Worm (Caenorhabditis elegans) whole organism, L4/young adult: ENCODE results near the gene nhr-137.

Experiments
- W03F9.2 ChIP-seq: fragments of 150-350 bp; optimal IDR thresholded peaks from 2 replicates; lab custom pipeline; 2014; ENCODE audit warnings: missing biosample characterization, missing genetic modification characterization
- dao-5 ChIP-seq: sonication (generic microtip); optimal IDR thresholded peaks from 2 replicates; lab custom pipeline; 2016; ENCODE audit warnings: missing genotype, missing genetic modification characterization, moderate library complexity, missing compliant biosample characterization
- him-1 ChIP-seq: sonication (generic microtip); optimal IDR thresholded peaks from 2 replicates; lab custom pipeline; 2016; ENCODE audit warnings: missing genotype, missing genetic modification reagents, missing genetic modification characterization, missing compliant biosample characterization

- TF ChIP-seq dao-5 (tag; lab: Kevin White, UChicago) (no peak), W03F9.2 (tag; lab: Kevin White, UChicago) (no peak), him-1 (tag; lab: Kevin White, UChicago) (no peak)
Observed at ce11 chrX:6688953-6689562, 20.2 kb upstream of the nhr-137 start.
